ENCODE assay signal across 1 fruit fly cellular context in genomic region chr3R:29207012-29207656, dm6.
A peak's percentile ranks its signal among the peaks of the same experiment; 100 is the strongest.
TF ChIP-seq lines count a peak whose summit lies in the region.

No protein-coding gene starts in this region.

TF ChIP-seq in whole organism, embryonic, 481 proteins besides CTCF, POLR2A, EP300 and RAD21 (continued from another document):
- TF ChIP-seq CG3407 (GFP tag; optimal IDR thresholded peaks at IDR 0.05; lab: Kevin White, UChicago) (peak; percentile 5), cwo (GFP tag; optimal IDR thresholded peaks at IDR 0.05; lab: Kevin White, UChicago) (peak; percentile 24), CG17912 (GFP tag; optimal IDR thresholded peaks at IDR 0.05; lab: Kevin White, UChicago) (peak; percentile 17), CG3065 (GFP tag; optimal IDR thresholded peaks at IDR 0.05; lab: Kevin White, UChicago) (no peak), tap (tag; optimal IDR thresholded peaks at IDR 0.05; lab: Kevin White, UChicago) (peak; percentile 56), CG9797 (GFP tag; optimal IDR thresholded peaks at IDR 0.05; lab: Kevin White, UChicago) (no peak), CG34376 (GFP tag; optimal IDR thresholded peaks at IDR 0.05; lab: Kevin White, UChicago) (no peak), CG8924 (tag; optimal IDR thresholded peaks at IDR 0.05; lab: Kevin White, UChicago) (peak; percentile 65), CG2889 (GFP tag; IDR thresholded peaks at IDR 0.05; lab: Robert Waterston, UW) (peak; percentile 24; the same call in 1 of the 3 replicates), CG13775 (GFP tag; optimal IDR thresholded peaks at IDR 0.05; lab: Kevin White, UChicago) (peak; percentile 16), z (GFP tag; IDR thresholded peaks at IDR 0.05; lab: Robert Waterston, UW) (no peak), CG31365 (tag; optimal IDR thresholded peaks at IDR 0.05; lab: Kevin White, UChicago) (no peak), stc (GFP tag; IDR thresholded peaks at IDR 0.05; lab: Robert Waterston, UW) (peak; percentile 57), CG9437 (GFP tag; optimal IDR thresholded peaks at IDR 0.05; lab: Kevin White, UChicago) (no peak), sens-2 (GFP tag; IDR thresholded peaks at IDR 0.05; lab: Robert Waterston, UW) (peak; percentile 56; the same call in 1 of the 2 replicates), CG1832 (GFP tag; optimal IDR thresholded peaks at IDR 0.05; lab: Kevin White, UChicago) (no peak), CG4730 (GFP tag; IDR thresholded peaks at IDR 0.05; lab: Robert Waterston, UW) (peak; percentile 69), CG2712 (tag; optimal IDR thresholded peaks at IDR 0.05; lab: Kevin White, UChicago) (peak; percentile 69), lab (GFP tag; optimal IDR thresholded peaks at IDR 0.05; lab: Kevin White, UChicago) (peak; percentile 70), CG4424 (GFP tag; optimal IDR thresholded peaks at IDR 0.05; lab: Kevin White, UChicago) (peak; percentile 54), CG9876 (GFP tag; optimal IDR thresholded peaks at IDR 0.05; lab: Kevin White, UChicago) (no peak), luna (GFP tag; optimal IDR thresholded peaks at IDR 0.05; lab: Kevin White, UChicago) (no peak), eyg (GFP tag; optimal IDR thresholded peaks at IDR 0.05; lab: Kevin White, UChicago) (no peak), pho (GFP tag; optimal IDR thresholded peaks at IDR 0.05; lab: Kevin White, UChicago) (no peak), sens (GFP tag; lab: Kevin White, UChicago) (peak; percentile 48), tx (GFP tag; optimal IDR thresholded peaks at IDR 0.05; lab: Kevin White, UChicago) (no peak), nerfin-2 (GFP tag; IDR thresholded peaks at IDR 0.05; lab: Robert Waterston, UW; ENCODE audit: partially characterized antibody) (no peak), Usf (GFP tag; optimal IDR thresholded peaks at IDR 0.05; lab: Kevin White, UChicago) (peak; percentile 26), CG11247 (GFP tag; IDR thresholded peaks at IDR 0.05; lab: Robert Waterston, UW) (peak; percentile 47; the same call in 1 of the 2 replicates), slp2 (GFP tag; optimal IDR thresholded peaks at IDR 0.05; lab: Kevin White, UChicago) (no peak), eve (GFP tag; optimal IDR thresholded peaks at IDR 0.05; lab: Kevin White, UChicago) (no peak), Fer2 (tag; optimal IDR thresholded peaks at IDR 0.05; lab: Kevin White, UChicago) (peak; percentile 22), CG11085 (GFP tag; IDR thresholded peaks at IDR 0.05; lab: Robert Waterston, UW) (peak; percentile 63), bcd (GFP tag; optimal IDR thresholded peaks at IDR 0.05; lab: Kevin White, UChicago) (peak; percentile 66), dan (GFP tag; IDR thresholded peaks at IDR 0.05; lab: Robert Waterston, UW) (no peak), crc (GFP tag; optimal IDR thresholded peaks at IDR 0.05; lab: Kevin White, UChicago) (no peak), Vsx1 (GFP tag; optimal IDR thresholded peaks at IDR 0.05; lab: Kevin White, UChicago) (peak; percentile 19), ara (GFP tag; IDR thresholded peaks at IDR 0.05; lab: Robert Waterston, UW) (peak; percentile 69), CG9932 (GFP tag; IDR thresholded peaks at IDR 0.05; lab: Robert Waterston, UW) (peak; percentile 66), HLH3B (GFP tag; IDR thresholded peaks at IDR 0.05; lab: Robert Waterston, UW) (peak; percentile 73; the same call in 1 of the 2 replicates), MBD-R2 (GFP tag; IDR thresholded peaks at IDR 0.05; lab: Robert Waterston, UW) (peak; percentile 16; the same call in 1 of the 2 replicates), Rfx (GFP tag; IDR thresholded peaks at IDR 0.05; lab: Robert Waterston, UW) (peak; percentile 82), CG5245 (GFP tag; optimal IDR thresholded peaks at IDR 0.05; lab: Kevin White, UChicago) (peak; percentile 14), lbe (GFP tag; optimal IDR thresholded peaks at IDR 0.05; lab: Kevin White, UChicago) (peak; percentile 75), D19B (GFP tag; optimal IDR thresholded peaks at IDR 0.05; lab: Kevin White, UChicago) (peak; percentile 30), CG15479 (GFP tag; optimal IDR thresholded peaks at IDR 0.05; lab: Kevin White, UChicago) (no peak), fu2 (GFP tag; optimal IDR thresholded peaks at IDR 0.05; lab: Kevin White, UChicago) (no peak), Sry-δ (GFP tag; optimal IDR thresholded peaks at IDR 0.05; lab: Kevin White, UChicago) (no peak), scrt (GFP tag; optimal IDR thresholded peaks at IDR 0.05; lab: Kevin White, UChicago) (peak; percentile 2), wor (GFP tag; IDR thresholded peaks at IDR 0.05; lab: Robert Waterston, UW) (peak; percentile 39; the same call in 1 of the 2 replicates), Hmr (GFP tag; optimal IDR thresholded peaks at IDR 0.05; lab: Kevin White, UChicago) (peak; percentile 36), CG11504 (tag; optimal IDR thresholded peaks at IDR 0.05; lab: Kevin White, UChicago) (peak; percentile 80), ase (GFP tag; IDR thresholded peaks at IDR 0.05; lab: Robert Waterston, UW) (peak; percentile 66; the same call in 2 of the 3 replicates), CG43689 (GFP tag; IDR thresholded peaks at IDR 0.05; lab: Robert Waterston, UW) (peak; percentile 45; the same call in 1 of the 2 replicates), Nf-YC (tag; optimal IDR thresholded peaks at IDR 0.05; lab: Kevin White, UChicago) (peak; percentile 39), wek (GFP tag; optimal IDR thresholded peaks at IDR 0.05; lab: Kevin White, UChicago) (no peak), Xbp1 (GFP tag; optimal IDR thresholded peaks at IDR 0.05; lab: Kevin White, UChicago) (peak; percentile 65), CG10209 (GFP tag; optimal IDR thresholded peaks at IDR 0.05; lab: Kevin White, UChicago) (peak; percentile 44), Nf-YB (GFP tag; optimal IDR thresholded peaks at IDR 0.05; lab: Kevin White, UChicago) (peak; percentile 0), Poxn (GFP tag; IDR thresholded peaks at IDR 0.05; lab: Robert Waterston, UW) (no peak), CG12744 (GFP tag; optimal IDR thresholded peaks at IDR 0.05; lab: Kevin White, UChicago) (no peak), ci (GFP tag; IDR thresholded peaks at IDR 0.05; lab: Robert Waterston, UW) (peak; percentile 77), Asciz (GFP tag; optimal IDR thresholded peaks at IDR 0.05; lab: Kevin White, UChicago) (peak; percentile 29), HmgD (GFP tag; optimal IDR thresholded peaks at IDR 0.05; lab: Kevin White, UChicago) (no peak), zen2 (GFP tag; IDR thresholded peaks at IDR 0.05; lab: Robert Waterston, UW; ENCODE audit: partially characterized antibody) (no peak), CG17385 (GFP tag; optimal IDR thresholded peaks at IDR 0.05; lab: Kevin White, UChicago) (peak; percentile 42), NFAT (GFP tag; IDR thresholded peaks at IDR 0.05; lab: Robert Waterston, UW) (0 out of 2 replicates have a peak, but pooled peaks have one; percentile 26), CG12104 (GFP tag; optimal IDR thresholded peaks at IDR 0.05; lab: Kevin White, UChicago) (no peak), gfzf (GFP tag; optimal IDR thresholded peaks at IDR 0.05; lab: Kevin White, UChicago) (no peak), chm (GFP tag; IDR thresholded peaks at IDR 0.05; lab: Robert Waterston, UW) (peak; percentile 24; the same call in 1 of the 2 replicates), vvl (GFP tag; IDR thresholded peaks at IDR 0.05; lab: Robert Waterston, UW) (peak; percentile 82), Pdp1 (GFP tag; optimal IDR thresholded peaks at IDR 0.05; lab: Kevin White, UChicago) (peak in 1 of 2 experiments; percentile 31)
TF ChIP-seq in whole organism, embryonic: peak in this region for 239.
